Worm (Caenorhabditis elegans) whole organism, L1 larva: ENCODE results near the gene cest-25.

Source experiments
- ceh-82 ChIP-seq, 3 experiments: fragments of 150-350 bp in 1 of 3; sonication (generic microtip) in 2 of 3; optimal IDR thresholded peaks; 2 replicates each; lab custom pipeline; 2014 to 2017; ENCODE audit warnings: missing biosample characterization in 3 of 3, missing genetic modification characterization in 3 of 3
- ces-1 ChIP-seq: fragments of 150-350 bp; optimal IDR thresholded peaks from 2 replicates; lab custom pipeline; 2014; ENCODE audit warnings: missing biosample characterization, missing genetic modification reagents, missing genetic modification characterization
- egl-27 ChIP-seq, 2 experiments: fragments of 150-350 bp in 1 of 2; sonication (generic microtip); optimal IDR thresholded peaks; 3 replicates each; lab custom pipeline; 2017 to 2018; ENCODE audit warnings: missing biosample characterization in 2 of 2, missing genetic modification characterization in 2 of 2, missing genetic modification reagents in 2 of 2
- mdl-1 ChIP-seq, 2 experiments: fragments of 150-350 bp; optimal IDR thresholded peaks; 2 replicates each; lab custom pipeline; 2014 to 2017; ENCODE audit warnings: missing biosample characterization in 2 of 2, missing genetic modification characterization in 2 of 2, inconsistent platforms in 1 of 2
- nhr-12 ChIP-seq: sonication (generic microtip); optimal IDR thresholded peaks from 2 replicates; lab custom pipeline; 2017; ENCODE audit warnings: missing biosample characterization, missing genetic modification characterization
- snpc-4 ChIP-seq: fragments of 150-350 bp; optimal IDR thresholded peaks from 2 replicates; lab custom pipeline; 2014; ENCODE audit warnings: missing biosample characterization, missing genetic modification characterization
- unc-62 ChIP-seq: fragments of 150-350 bp; optimal IDR thresholded peaks from 2 replicates; lab custom pipeline; 2014; ENCODE audit warnings: missing biosample characterization, missing genetic modification reagents, missing genetic modification characterization

ce11 chrIII:2778655-2779054 is 39.3 kb upstream of the cest-25 start, which contains the start of gene laf-1:
- TF ChIP-seq unc-62 (GFP tag; lab: Kevin White, UChicago) (no peak), ceh-82 (tag; optimal IDR thresholded peaks at IDR 0.05; lab: Kevin White, UChicago) (no peak), snpc-4 (tag; lab: Kevin White, UChicago) (no peak), nhr-12 (tag; lab: Kevin White, UChicago) (no peak), egl-27 (tag; optimal IDR thresholded peaks at IDR 0.05; lab: Kevin White, UChicago) (no peak), ces-1 (GFP tag; lab: Kevin White, UChicago) (no peak), mdl-1 (tag; optimal IDR thresholded peaks at IDR 0.05; lab: Kevin White, UChicago) (no peak)
